Worm (Caenorhabditis elegans): Measurements from ENCODE around the gene gst-20.

ce11 chrII:13590461-13590860 is 19.2 kb downstream of the gst-20 start, which contains the start of gene clec-145:
- TF ChIP-seq pax-1 (tag; optimal IDR thresholded peaks at IDR 0.05) (no peak), npax-4 (tag; optimal IDR thresholded peaks at IDR 0.05) (no peak), nfya-1 (tag; optimal IDR thresholded peaks at IDR 0.05) (no peak), K09A11.1 (tag; optimal IDR thresholded peaks at IDR 0.05; ENCODE audit: insufficient read depth) (no peak), pha-2 (tag; optimal IDR thresholded peaks at IDR 0.05) (no peak), dmd-4 (tag; optimal IDR thresholded peaks at IDR 0.05; ENCODE audit: borderline replicate concordance) (no peak), sox-2 (GFP tag; IDR thresholded peaks at IDR 0.05) (no peak), ceh-24 (tag; optimal IDR thresholded peaks at IDR 0.05) (no peak), ets-4 (tag; optimal IDR thresholded peaks at IDR 0.05) (no peak), pha-4 (tag; optimal IDR thresholded peaks at IDR 0.05) (no peak), tbx-2 (tag; optimal IDR thresholded peaks at IDR 0.05) (no peak), Y22D7AL.16 (tag; optimal IDR thresholded peaks at IDR 0.05) (no peak), fkh-10 (GFP tag; optimal IDR thresholded peaks at IDR 0.05) (no peak)
